Worm (Caenorhabditis elegans): ENCODE data around the gene nhr-229.

- TF ChIP-seq ZK337.2 (GFP tag; IDR thresholded peaks at IDR 0.05) = no peak
- TF ChIP-seq jun-1 (tag; optimal IDR thresholded peaks at IDR 0.05) = no peak
- TF ChIP-seq F10B5.3 (tag; optimal IDR thresholded peaks at IDR 0.05) = no peak
- TF ChIP-seq Y48G9A.11 (GFP tag; IDR thresholded peaks at IDR 0.05) = no peak
- no peak for TF ChIP-seq egl-43 (GFP tag; IDR thresholded peaks at IDR 0.05)
- TF ChIP-seq ceh-32 (tag; optimal IDR thresholded peaks at IDR 0.05; ENCODE audit: poor library complexity) = no peak
- no peak for TF ChIP-seq egl-27 (tag; optimal IDR thresholded peaks at IDR 0.05)
- no peak for TF ChIP-seq lin-1 (GFP tag; IDR thresholded peaks at IDR 0.05)
Measured at ce11 chrIV:16988397-16988796, 42.0 kb downstream of the nhr-229 start, which contains the start of gene nccd-1.
